Worm (Caenorhabditis elegans) whole organism, L3 larva: ENCODE results near the gene C07E3.10.
A peak's percentile ranks its signal among the peaks of the same experiment; 100 is the strongest.

ENCODE experiments used
- aly-2 ChIP-seq: fragments of 150-350 bp; optimal IDR thresholded peaks from 2 replicates; lab custom pipeline; 2014; ENCODE audit warnings: missing biosample characterization, missing genetic modification characterization
- ama-1 ChIP-seq: fragments of 150-350 bp; optimal IDR thresholded peaks from 2 replicates; lab custom pipeline; 2018
- daf-12 ChIP-seq: fragments of 150-350 bp; optimal IDR thresholded peaks from 2 replicates; lab custom pipeline; 2014; ENCODE audit warnings: missing biosample characterization, missing genetic modification reagents, missing genetic modification characterization
- elt-1 ChIP-seq: fragments of 150-350 bp; optimal IDR thresholded peaks from 2 replicates; lab custom pipeline; 2014; ENCODE audit warnings: missing biosample characterization, missing genetic modification characterization
- fkh-10 ChIP-seq: sonication (generic microtip); optimal IDR thresholded peaks from 2 replicates; lab custom pipeline; 2017; ENCODE audit warnings: missing biosample characterization, missing genetic modification reagents, missing genetic modification characterization
- nhr-23 ChIP-seq: fragments of 150-350 bp; optimal IDR thresholded peaks from 2 replicates; lab custom pipeline; 2014; ENCODE audit warnings: missing biosample characterization, missing genetic modification reagents, missing genetic modification characterization
- nhr-77 ChIP-seq: fragments of 150-350 bp; optimal IDR thresholded peaks from 2 replicates; lab custom pipeline; 2014; ENCODE audit warnings: missing biosample characterization, missing genetic modification characterization
- skn-1 ChIP-seq: fragments of 150-350 bp; optimal IDR thresholded peaks from 2 replicates; lab custom pipeline; 2014; ENCODE audit warnings: missing biosample characterization, missing genetic modification characterization
- snpc-4 ChIP-seq: fragments of 150-350 bp; optimal IDR thresholded peaks from 2 replicates; lab custom pipeline; 2014; ENCODE audit warnings: missing biosample characterization, missing genetic modification characterization
- unc-39 ChIP-seq: sonication (generic microtip); optimal IDR thresholded peaks from 4 replicates; lab custom pipeline; 2017; ENCODE audit warnings: missing biosample characterization, missing genetic modification characterization
- unc-62 ChIP-seq: fragments of 150-350 bp; sonication (generic microtip); optimal IDR thresholded peaks from 4 replicates; lab custom pipeline; 2014; ENCODE audit warnings: missing biosample characterization, missing genetic modification reagents, missing genetic modification characterization

DNA sequence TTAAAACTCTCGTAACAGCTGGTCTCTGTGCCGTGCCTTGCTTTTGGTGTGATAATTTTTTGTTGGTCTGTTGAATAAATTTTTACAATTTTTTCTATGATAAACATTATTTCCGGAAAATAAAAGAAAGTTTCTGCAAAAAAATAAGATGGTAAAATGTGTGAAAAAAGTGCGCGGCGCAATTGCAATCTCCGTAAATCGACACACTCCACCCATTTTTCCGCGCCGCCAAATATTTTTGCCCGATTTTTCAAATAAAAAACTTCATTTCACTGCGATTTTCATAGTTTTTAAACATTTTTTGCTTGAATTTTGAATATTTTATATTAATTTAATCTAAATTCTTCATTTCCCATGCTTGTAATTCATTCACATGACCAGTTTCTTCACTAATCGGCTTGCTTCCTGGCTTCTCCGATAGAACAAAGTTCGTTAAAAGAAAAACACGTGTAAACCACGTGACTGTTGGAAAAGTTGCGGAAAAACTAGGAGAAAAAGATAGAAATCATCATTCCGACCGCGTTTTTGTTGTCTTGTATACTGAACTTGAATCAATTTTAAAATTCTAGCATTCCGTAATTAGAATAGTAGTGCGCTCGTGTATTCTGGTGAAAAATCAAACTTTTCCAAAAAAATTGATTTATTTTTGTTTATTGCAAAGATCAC, 42.0 kb downstream of the C07E3.10 start:
- TF ChIP-seq nhr-23 (tag; lab: Kevin White, UChicago) (peak; percentile 87), snpc-4 (tag; lab: Kevin White, UChicago) (no peak), daf-12 (tag; lab: Kevin White, UChicago) (no peak), unc-62 (GFP tag; lab: Kevin White, UChicago) (no peak), ama-1 (lab: Kevin White, UChicago) (no peak), unc-39 (tag; lab: Kevin White, UChicago) (no peak), nhr-77 (no peak), skn-1 (no peak), elt-1 (tag; lab: Kevin White, UChicago) (no peak), aly-2 (tag; lab: Kevin White, UChicago) (no peak), fkh-10 (no peak)
